Fruit fly (Drosophila melanogaster): ENCODE results near the gene CG4456.
A peak's percentile ranks its signal among the peaks of the same experiment; 100 is the strongest.

The CG4456 gene

DNA sequence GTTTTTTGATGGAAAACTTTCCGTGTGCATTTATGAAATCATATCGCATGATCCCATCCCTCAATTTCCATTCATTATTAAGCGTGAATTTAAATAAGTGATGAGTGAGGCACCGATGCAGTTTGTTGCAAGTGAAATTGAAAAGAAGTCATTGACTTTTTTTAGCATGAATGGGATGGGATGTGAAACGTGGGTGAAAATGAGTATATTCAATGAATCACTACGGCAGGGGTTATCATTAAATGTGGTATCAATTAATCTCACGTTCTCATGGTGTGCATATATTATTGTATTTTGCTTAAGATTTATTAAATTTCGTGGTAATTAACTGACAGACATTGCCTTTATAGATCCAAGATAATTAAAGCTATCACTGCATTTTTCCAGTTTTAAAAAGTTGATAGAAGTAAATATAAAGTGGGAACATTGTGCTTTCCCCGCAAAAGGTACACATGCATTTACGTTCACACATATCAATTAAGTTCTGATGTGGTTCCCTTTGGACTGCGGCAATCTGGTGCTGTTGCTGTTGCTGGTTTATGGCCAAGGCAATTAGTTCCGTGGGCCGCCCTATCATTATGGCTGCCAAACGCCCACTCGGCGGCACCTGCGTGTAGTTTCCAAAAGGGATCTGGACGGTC lies 18.9 kb downstream of the CG4456 start:
- TF ChIP-seq psq (GFP tag; optimal IDR thresholded peaks at IDR 0.05): no peak
- TF ChIP-seq Myc (optimal IDR thresholded peaks at IDR 0.05): no peak
- TF ChIP-seq Rel (GFP tag; optimal IDR thresholded peaks at IDR 0.05): no peak
- peak; percentile 87 for TF ChIP-seq Rel (tag; optimal IDR thresholded peaks at IDR 0.05)
- no peak for TF ChIP-seq fru (GFP tag; optimal IDR thresholded peaks at IDR 0.05)
- TF ChIP-seq lola (GFP tag; optimal IDR thresholded peaks at IDR 0.05): no peak
- no peak for TF ChIP-seq Hr78 (GFP tag; optimal IDR thresholded peaks at IDR 0.05)

DNA sequence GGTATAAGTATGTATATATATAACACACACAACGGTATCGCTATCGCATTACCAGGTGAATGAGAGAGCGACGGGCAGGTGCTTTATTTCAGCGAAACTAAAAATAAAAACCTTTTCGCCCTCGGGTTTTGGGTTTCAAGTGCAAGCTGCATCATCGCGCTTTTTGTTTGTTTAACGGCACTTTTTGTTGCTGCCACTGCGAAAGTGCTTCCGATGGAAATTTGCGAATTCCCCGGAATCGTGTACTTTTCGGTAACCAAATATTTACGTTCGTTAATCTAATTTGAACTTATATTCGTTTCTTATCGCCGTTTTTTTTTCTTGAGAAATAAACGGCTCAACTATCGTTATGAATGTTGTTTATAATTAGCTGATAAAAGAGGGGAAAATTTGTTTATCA lies 23.5 kb downstream of the CG4456 start:
- TF ChIP-seq Rel (GFP tag; optimal IDR thresholded peaks at IDR 0.05): no peak
- peak; percentile 98 for TF ChIP-seq Rel (tag; optimal IDR thresholded peaks at IDR 0.05)
- no peak for TF ChIP-seq Hnf4 (GFP tag; optimal IDR thresholded peaks at IDR 0.05)
- no peak for TF ChIP-seq Hr83 (GFP tag; optimal IDR thresholded peaks at IDR 0.05; ENCODE audit: poor library complexity, severe bottlenecking)
- TF ChIP-seq CrebA (GFP tag; optimal IDR thresholded peaks at IDR 0.05; ENCODE audit: borderline replicate concordance): no peak

DNA sequence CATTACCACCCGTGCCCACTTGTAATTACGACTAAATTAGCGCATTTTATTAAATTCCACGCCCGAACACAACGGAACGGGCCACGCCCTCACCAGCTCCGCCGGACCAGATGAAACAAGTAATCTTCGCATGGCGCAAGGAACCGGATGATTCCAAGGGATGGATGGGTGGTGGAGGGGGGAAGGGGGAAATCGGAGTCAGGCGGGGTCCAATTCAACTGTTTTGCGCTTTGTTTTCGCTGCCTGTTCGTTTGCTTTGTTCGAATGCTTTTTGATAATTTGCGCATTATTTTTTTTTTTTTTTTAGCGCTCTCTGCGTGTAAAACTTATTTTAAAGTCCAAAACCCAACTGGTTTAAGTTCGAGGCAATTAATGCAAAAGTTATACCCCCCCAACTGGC lies 24.2 kb downstream of the CG4456 start:
- TF ChIP-seq woc (GFP tag; optimal IDR thresholded peaks at IDR 0.05) (no peak), psq (GFP tag; optimal IDR thresholded peaks at IDR 0.05) (peak; percentile 76), foxo (GFP tag; optimal IDR thresholded peaks at IDR 0.05) (no peak), Hr78 (GFP tag; optimal IDR thresholded peaks at IDR 0.05) (no peak), dsf (GFP tag; optimal IDR thresholded peaks at IDR 0.05; ENCODE audit: borderline replicate concordance) (no peak), ey (GFP tag; optimal IDR thresholded peaks at IDR 0.05) (no peak), br (GFP tag; optimal IDR thresholded peaks at IDR 0.05) (no peak), jim (GFP tag; optimal IDR thresholded peaks at IDR 0.05) (no peak), fru (GFP tag; optimal IDR thresholded peaks at IDR 0.05) (no peak), Myc (optimal IDR thresholded peaks at IDR 0.05) (no peak), Rel (GFP tag; optimal IDR thresholded peaks at IDR 0.05) (no peak), Rel (tag; optimal IDR thresholded peaks at IDR 0.05) (no peak), Dfd (GFP tag; optimal IDR thresholded peaks at IDR 0.05) (peak; percentile 8), Abd-B (GFP tag; optimal IDR thresholded peaks at IDR 0.05) (no peak), sage (GFP tag; optimal IDR thresholded peaks at IDR 0.05) (no peak), usp (GFP tag; optimal IDR thresholded peaks at IDR 0.05) (no peak)

DNA sequence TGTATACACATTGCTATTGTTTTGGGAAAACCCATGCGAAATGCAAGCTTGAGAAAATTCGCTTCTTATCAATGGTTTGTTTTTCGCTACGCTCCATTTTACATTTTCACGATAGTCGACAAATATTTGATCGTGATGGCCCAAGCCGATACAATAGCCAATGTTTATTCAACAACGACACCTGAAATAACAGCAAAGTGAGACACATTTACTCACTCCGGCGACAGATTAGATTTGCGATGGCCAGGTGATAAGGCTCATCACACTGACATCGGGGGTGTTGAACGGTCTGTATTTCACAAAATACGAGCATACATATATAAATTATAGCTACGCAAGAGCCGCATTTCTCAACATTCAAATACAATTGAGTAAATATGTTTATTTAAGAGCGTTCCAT lies 24.6 kb downstream of the CG4456 start:
- peak; percentile 8 for TF ChIP-seq GATAd (GFP tag; optimal IDR thresholded peaks at IDR 0.05)
- peak in 1 of 2 experiments; percentile 51 for TF ChIP-seq foxo (GFP tag; optimal IDR thresholded peaks at IDR 0.05)
- peak; percentile 11 for TF ChIP-seq HLH106 (tag; optimal IDR thresholded peaks at IDR 0.05)
- TF ChIP-seq Hnf4 (GFP tag; optimal IDR thresholded peaks at IDR 0.05): peak; percentile 40
- no peak for TF ChIP-seq Myc (optimal IDR thresholded peaks at IDR 0.05)
- no peak for TF ChIP-seq usp (GFP tag; optimal IDR thresholded peaks at IDR 0.05)
- no peak for TF ChIP-seq lola (GFP tag; optimal IDR thresholded peaks at IDR 0.05)
- TF ChIP-seq Rel (GFP tag; optimal IDR thresholded peaks at IDR 0.05): peak; percentile 19
- TF ChIP-seq Rel (tag; optimal IDR thresholded peaks at IDR 0.05): peak; percentile 84
- peak; percentile 38 for TF ChIP-seq Jra (GFP tag; optimal IDR thresholded peaks at IDR 0.05)
- no peak for TF ChIP-seq dl (GFP tag; optimal IDR thresholded peaks at IDR 0.05; ENCODE audit: insufficient read depth in 1 of 2, partially characterized antibody in 2 of 2)
- TF ChIP-seq ey (GFP tag; optimal IDR thresholded peaks at IDR 0.05): peak; percentile 20
- TF ChIP-seq fru (GFP tag; optimal IDR thresholded peaks at IDR 0.05): peak; percentile 20
- no peak for TF ChIP-seq Abd-B (GFP tag; optimal IDR thresholded peaks at IDR 0.05)
- peak; percentile 69 for TF ChIP-seq tai (GFP tag; optimal IDR thresholded peaks at IDR 0.05)
- TF ChIP-seq OdsH (GFP tag; optimal IDR thresholded peaks at IDR 0.05): peak; percentile 55
- TF ChIP-seq rgr (GFP tag; optimal IDR thresholded peaks at IDR 0.05): peak; percentile 68
- TF ChIP-seq br (GFP tag; optimal IDR thresholded peaks at IDR 0.05): peak; percentile 43
- no peak for TF ChIP-seq Mio (GFP tag; optimal IDR thresholded peaks at IDR 0.05)
- TF ChIP-seq Hr78 (GFP tag; optimal IDR thresholded peaks at IDR 0.05): no peak
- TF ChIP-seq h (GFP tag; optimal IDR thresholded peaks at IDR 0.05): peak; percentile 75
- peak; percentile 97 for TF ChIP-seq Hr83 (GFP tag; optimal IDR thresholded peaks at IDR 0.05; ENCODE audit: poor library complexity, severe bottlenecking)
- TF ChIP-seq N (GFP tag; optimal IDR thresholded peaks at IDR 0.05): no peak
- TF ChIP-seq brk (GFP tag; optimal IDR thresholded peaks at IDR 0.05): peak; percentile 23
- TF ChIP-seq CG32264 (GFP tag; optimal IDR thresholded peaks at IDR 0.05): peak; percentile 46
- TF ChIP-seq Sp1 (GFP tag; optimal IDR thresholded peaks at IDR 0.05): peak; percentile 38
